Fruit fly (Drosophila melanogaster): Measurements from ENCODE around the gene CG32333.
A peak's percentile ranks its signal among the peaks of the same experiment; 100 is the strongest.

CG32333 gene

DNA sequence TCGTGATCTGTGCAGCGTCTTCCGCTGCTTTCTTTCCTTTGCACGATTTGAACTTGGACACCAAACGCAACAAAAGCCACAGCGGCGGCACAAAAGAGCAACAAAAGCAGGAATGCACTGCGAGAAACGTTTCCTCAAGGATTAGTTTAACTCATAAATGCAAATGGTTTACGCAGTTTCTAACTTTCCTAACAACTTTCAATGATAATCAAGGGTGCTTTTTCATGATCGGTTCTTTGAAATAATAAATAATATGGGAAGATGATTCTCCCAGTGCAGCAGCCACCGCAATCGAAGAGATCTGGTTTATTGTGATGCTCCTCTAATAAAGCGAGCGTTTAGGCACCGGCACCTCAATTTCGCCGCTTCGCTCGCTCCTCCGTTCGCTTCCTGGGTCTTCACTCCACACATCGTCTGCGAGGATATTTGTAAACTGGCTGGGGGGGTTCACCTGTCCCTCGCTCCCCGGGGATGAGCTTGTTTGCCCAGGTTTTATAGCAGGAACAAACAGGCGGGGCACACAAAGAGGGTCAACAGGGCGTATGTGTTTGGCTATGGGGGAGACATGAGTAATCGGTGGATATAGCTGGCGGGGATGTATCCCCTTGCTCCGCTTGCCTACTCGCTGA is 43.5 kb downstream of the CG32333 start:
- TF ChIP-seq noc (tag; optimal IDR thresholded peaks at IDR 0.05) = peak; percentile 47

DNA sequence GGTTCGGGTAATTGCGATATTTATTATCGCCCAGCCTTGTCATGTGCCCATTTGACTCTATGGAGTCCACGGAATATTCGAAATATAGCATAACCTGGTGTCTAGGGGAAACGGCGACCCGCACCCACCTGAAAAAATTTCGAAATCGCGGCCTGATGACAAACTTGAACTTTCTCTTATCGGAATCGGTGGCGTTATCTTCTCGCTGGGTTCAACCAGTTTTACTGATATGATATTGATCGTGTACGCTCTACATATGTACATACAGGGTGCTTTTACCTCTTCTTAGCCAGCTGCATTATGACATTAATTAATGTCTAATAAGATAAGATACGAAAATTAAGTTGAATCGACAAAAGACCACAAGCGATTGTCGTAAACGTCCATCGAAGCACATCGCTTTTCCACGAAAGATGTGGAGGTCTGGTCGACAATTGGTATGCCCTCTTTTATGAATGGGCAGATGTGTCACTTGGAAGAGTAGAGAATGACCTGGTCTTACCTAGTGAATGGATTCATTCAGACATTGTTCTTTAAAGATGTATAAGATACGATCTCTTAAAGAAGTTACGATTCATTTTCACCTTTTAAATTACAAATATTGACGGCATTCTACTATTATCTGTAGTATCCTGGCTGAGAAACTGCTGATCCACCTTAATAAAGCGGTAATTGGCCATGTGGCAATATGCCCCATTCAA is 44.6 kb downstream of the CG32333 start:
- TF ChIP-seq noc (tag; optimal IDR thresholded peaks at IDR 0.05) = peak; percentile 47

DNA sequence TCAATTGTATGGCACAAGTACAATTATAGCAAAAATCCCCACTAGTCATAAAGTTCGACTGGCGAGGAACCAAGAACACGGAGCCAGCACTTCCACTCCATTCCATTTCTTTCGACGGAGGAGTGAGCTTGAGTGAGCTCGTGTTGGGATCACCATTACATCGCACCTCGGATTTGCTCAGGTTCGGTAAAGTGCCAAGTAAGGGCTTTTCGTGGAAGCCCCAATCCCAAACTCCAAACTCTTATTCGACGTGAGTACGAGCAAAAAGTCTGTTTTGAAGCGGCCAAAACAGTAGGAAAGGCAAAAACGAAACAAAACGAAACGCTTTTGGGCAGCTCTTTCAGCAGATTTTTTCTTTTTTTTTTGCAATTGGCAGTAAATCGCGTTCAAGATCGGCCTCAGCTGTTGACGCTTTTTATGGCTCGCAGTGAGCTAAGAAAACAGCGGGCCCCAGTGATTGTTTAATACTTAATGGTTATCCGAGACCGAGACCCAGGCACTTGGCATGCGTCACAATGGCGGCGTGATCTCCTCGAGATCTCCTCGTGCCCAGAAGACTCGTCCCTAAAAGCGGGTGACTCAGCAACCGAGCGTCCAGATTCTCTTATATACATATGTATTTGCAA is 45.3 kb downstream of the CG32333 start:
- no peak for TF ChIP-seq noc (tag; optimal IDR thresholded peaks at IDR 0.05)

DNA sequence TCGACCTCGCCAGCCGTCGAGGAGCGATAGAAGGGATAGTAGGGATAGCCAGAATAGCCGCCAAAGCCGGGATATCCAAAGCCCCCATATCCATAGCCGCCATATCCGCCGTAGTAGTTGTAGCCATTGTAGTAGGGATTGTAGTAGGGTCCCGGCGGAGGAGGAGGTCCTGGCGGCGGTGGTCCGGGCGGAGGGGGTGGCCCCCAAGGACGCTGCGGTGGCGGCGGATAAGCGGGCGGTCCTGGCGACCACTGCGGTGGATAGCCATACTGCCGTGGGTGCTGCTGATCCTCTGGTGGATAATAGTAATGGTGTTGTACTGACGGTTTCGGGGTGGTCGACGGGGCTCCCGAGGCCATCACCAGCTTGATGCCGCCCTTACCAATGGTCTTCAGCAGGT is 46.4 kb downstream of the CG32333 start:
- no peak for TF ChIP-seq noc (tag; optimal IDR thresholded peaks at IDR 0.05)

DNA sequence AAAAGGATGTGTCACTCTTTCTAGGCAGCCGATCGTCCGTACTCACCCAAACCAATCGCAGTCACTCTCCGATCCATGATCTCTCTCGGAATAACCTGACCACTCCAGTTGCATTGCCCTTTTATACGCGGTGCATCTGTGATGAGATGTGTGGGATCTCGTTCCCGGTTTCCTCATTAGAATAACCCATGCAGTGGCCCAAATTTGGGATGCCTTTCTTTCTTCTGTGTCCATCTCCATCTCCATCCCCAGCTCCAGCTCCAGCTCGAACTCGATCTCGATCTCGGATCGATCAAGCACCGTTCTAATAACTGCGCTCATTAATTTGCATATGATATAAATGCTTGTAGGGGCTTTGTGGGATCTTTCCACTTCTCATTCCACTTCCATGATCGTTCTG is 47.0 kb downstream of the CG32333 start, which contains the start of gene CG9184:
TSS of gene CG9184 (minus strand) at position 101 of the 400 bp plus-strand sequence.
- TF ChIP-seq noc (tag; optimal IDR thresholded peaks at IDR 0.05) = no peak

DNA sequence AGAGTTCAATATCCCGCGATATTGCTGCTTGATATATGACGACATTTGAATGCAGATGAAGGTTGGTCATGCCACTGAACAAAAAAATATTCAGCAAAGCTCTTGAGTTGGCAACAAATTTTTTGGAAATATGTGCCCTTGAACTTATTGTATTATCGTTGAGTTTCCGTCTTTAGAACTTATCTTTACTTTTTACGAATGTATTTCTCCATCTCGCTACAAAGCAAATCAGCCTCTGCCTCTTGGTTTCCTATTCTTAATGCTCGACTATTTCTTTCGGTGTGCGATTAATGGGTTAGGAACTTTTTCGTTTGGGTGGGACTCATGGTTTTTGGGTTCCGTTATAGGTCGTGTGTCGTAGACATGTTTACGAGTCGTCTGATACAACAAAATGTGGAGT is 47.4 kb downstream of the CG32333 start:
- peak; percentile 14 for TF ChIP-seq noc (tag; optimal IDR thresholded peaks at IDR 0.05)

DNA sequence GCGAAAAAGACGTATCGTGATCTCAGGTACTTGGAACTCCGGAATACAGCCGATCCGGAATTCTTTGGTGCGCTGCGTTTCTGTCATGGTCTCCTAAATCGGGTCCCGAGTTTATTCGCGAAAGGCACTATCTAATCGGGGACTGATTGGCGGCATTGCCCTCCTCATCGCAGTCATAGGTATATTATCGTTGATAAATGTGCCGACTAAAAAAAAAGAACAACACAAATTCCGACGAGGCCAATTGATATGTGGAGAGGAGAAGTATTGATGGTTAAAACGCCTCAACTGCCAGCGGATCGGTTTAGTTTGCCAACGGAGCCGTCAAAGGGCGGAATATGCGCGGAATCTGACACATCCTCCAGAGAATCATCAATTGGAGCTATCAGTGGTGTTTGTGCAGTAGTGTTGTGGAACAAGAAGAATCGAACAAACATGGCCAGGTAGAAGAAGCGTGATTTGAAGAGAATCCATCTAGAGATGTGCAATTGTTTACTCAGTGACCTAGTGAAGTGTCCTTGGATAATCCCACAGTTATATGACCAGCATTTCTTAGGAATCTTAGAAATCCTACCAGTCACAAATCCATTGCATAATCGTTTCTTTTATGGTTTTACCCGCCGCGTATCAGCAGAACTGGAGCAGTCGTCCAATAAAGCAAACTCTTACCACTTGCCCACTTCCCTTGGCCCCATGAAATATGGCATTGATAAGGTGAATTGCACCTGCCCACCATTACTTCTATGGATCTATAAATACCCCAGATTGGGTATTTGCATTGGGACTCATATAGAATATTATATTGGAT is 49.3 kb downstream of the CG32333 start:
- no peak for TF ChIP-seq noc (tag; optimal IDR thresholded peaks at IDR 0.05)

DNA sequence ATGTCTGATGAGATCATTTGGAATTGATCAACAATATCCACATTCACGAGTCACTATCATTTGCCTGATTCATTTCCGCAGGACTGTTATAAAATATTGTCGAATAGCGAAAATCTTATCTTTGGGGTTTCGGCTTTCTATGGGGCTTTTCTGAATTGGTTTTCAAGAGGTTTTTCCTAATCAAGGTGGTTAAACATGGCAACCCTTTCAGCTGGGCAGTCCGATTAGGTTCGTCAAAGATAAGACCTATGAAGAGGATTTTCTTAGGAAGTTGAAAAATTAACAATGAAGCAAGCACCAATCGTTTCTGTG is 49.8 kb downstream of the CG32333 start:
- no peak for TF ChIP-seq noc (tag; optimal IDR thresholded peaks at IDR 0.05)

DNA sequence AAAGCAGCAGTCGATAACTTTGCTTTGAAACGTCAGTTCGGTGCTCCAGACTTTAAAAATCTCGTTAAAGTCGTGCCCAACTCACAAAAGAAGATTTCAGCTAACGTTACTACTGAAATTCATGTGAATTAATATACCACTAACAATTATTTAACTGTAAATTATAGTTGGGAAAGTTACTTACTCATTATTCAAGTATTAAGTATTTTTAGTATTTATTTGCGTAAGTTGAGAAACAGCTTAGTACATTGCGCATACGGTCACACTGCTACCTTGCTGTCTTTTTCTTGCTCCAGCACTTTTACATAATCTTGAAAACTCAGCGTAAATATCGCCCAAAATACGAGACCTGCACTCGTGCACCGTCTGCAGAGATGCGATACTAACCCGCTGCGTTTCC is 54.0 kb downstream of the CG32333 start, which contains the start of gene ND-ACP:
TSS of gene ND-ACP (plus strand) at position 226 of the 400 bp plus-strand sequence.
- TF ChIP-seq noc (tag; optimal IDR thresholded peaks at IDR 0.05) = no peak

DNA sequence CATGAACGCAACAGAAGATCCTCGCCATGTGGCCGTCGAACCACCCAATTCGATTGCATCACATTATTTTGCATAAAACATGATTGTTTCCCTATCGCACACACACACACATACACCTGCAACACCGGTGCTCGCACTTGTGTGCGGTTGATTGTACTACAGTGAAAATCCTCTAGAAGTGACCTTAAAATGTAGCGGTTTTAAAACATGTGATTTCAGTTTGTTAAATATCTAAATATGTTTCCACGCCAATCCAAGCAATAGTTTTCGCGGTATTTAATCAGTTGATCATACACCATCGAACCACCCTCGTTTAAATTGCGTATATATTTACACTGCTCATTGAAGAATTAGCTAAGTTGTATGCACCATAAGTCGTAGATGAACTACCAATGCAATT is 54.7 kb downstream of the CG32333 start:
- no peak for TF ChIP-seq noc (tag; optimal IDR thresholded peaks at IDR 0.05)

DNA sequence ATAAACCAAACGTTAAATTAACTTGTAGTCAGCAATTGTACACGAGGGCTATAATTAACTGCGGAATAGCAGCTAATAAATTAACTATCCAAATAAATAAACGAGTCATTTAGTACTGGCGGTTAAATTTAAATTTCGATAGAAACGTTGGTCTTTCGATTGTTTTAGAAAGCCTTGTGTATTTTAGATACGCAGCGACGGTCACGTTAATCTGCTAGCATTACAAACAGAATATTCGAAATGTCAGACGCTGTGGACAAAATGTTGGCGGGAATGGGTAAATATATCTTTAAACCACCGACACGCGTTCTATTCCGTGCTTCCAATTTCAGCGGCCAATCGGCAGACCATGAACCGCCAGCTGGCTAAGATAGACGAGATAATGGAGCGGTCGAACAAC is 55.8 kb downstream of the CG32333 start, which contains the start of gene msd1:
TSS of gene msd1 (plus strand) at position 203 of the 400 bp plus-strand sequence.
- TF ChIP-seq noc (tag; optimal IDR thresholded peaks at IDR 0.05) = no peak

DNA sequence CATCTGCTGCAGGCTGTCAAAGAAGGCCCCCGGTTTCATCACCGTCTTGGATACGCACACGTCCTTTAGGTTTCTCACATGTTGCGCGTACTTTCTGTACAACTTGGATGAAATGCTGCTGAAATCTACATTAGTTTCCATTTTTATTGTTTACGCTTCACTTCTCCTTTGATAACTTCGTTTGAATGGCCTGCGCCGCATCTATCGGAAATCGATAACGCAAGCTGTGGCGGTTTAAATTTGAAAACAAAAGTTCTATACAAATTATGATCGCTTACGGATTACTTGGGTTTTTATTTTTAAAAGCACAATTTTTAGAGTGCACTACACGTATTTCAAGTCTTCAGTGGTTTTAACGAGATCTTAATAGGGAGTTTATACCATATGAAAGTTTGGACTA is 57.2 kb downstream of the CG32333 start, which contains the start of gene msd5:
TSS of gene msd5 (minus strand) at position 174 of the 400 bp plus-strand sequence.
- TF ChIP-seq noc (tag; optimal IDR thresholded peaks at IDR 0.05) = no peak

DNA sequence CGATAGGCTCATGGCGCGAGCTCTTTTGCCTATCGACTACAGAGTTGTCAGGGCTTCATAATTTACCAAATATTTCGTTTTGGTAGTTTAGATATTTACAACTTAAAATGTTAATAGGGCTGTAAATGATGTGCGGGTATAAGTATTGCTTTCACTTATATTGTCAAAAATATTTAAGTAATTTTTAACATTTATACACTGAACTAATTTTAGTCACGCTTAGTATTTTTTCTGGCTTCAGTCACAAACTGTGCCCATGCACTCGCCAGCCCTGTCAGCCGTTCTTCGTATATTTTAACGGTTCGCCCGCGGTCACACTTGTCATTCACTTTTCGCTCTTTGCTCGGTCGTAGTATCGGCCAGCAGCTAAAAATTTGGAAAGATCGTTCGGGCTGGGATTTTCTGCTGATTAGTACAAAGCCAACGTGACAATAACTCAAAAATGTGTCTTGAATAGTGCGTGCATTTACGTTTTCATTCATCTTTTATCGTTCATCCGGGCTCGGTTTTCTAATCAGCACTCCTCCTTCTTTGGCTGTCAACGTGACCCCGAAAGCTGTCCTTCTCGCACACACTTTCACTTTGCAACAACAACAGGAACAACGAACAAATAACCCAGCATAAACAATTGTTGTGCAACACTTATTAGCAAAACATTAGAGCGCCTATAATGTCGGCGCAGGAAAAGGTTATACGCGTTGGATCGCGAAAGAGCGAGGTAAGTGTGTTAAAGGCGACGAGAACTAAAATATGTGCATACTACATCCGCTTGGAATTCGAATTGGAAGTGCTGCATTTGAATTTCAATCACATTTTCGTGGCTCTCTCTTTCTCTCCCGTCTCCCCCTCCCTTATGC is 59.0 kb downstream of the CG32333 start, which contains the start of the genes Hmbs and CG2211:
TSS of gene Hmbs (plus strand) at position 319 of the 857 bp plus-strand sequence.
TSS of gene CG2211 (minus strand) at position 789 of the 857 bp plus-strand sequence.
- TF ChIP-seq noc (tag; optimal IDR thresholded peaks at IDR 0.05) = peak; percentile 82

DNA sequence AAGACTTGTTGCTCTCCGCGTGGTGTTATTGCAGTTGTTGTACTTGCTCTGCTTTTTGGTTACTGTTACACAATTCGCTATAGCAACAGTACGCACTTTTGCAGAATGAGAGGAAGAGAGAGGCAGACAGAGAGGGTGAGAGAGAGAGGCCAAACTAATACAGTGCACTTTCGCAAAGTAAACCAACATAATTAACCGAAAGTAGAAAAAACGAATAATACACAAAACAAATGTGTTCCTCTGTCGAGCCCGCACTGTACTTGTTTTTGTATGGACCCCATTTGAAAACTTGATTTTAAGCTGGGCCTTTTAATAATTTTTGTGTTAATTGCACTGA is 59.6 kb downstream of the CG32333 start:
- peak; percentile 45 for TF ChIP-seq noc (tag; optimal IDR thresholded peaks at IDR 0.05)
